Worm (Caenorhabditis elegans) whole organism, young adult: Measurements from ENCODE around the gene nlp-11.

ENCODE experiments used
- B0261.1 ChIP-seq: sonication (generic microtip); optimal IDR thresholded peaks from 2 replicates; lab custom pipeline; 2016; ENCODE audit warnings: mild to moderate bottlenecking, missing genetic modification characterization, moderate library complexity, missing compliant biosample characterization
- F22D6.2 ChIP-seq: sonication (generic microtip); optimal IDR thresholded peaks from 2 replicates; lab custom pipeline; 2016; ENCODE audit warnings: mild to moderate bottlenecking, missing genetic modification characterization, missing compliant biosample characterization
- K11D2.4 ChIP-seq: fragments of 200-800 bp; sonication (Bioruptor generic); IDR thresholded peaks from 2 replicates; pipeline ENCODE4 v1.3.6; 2022; ENCODE audit warnings: missing genetic modification reagents, missing genetic modification characterization, missing compliant biosample characterization
- Y67H2A.10 ChIP-seq: fragments of 200-800 bp; sonication (Bioruptor generic); conservative IDR thresholded peaks from 2 replicates; pipeline ENCODE4 v1.3.6; 2022; ENCODE audit warnings: missing genetic modification reagents, missing genetic modification characterization, missing compliant biosample characterization
- ama-1 ChIP-seq, 3 experiments: fragments of 150-350 bp in 1 of 3; sonication (generic microtip) in 2 of 3; optimal IDR thresholded peaks; 2 replicates each; lab custom pipeline; 2014 to 2018; ENCODE audit warnings: missing biosample characterization in 2 of 3, missing genetic modification characterization in 2 of 3, missing genetic modification reagents in 2 of 3
- bed-1 ChIP-seq: fragments of 200-800 bp; sonication (Bioruptor generic); IDR thresholded peaks from 2 replicates; pipeline ENCODE4 v1.3.6; 2022; ENCODE audit warnings: missing genetic modification reagents, missing genetic modification characterization, missing compliant biosample characterization
- ccch-3 ChIP-seq: fragments of 200-800 bp; sonication (Bioruptor generic); optimal IDR thresholded peaks from 2 replicates; lab custom pipeline; 2018; ENCODE audit warnings: mild to moderate bottlenecking, missing genetic modification characterization, missing compliant biosample characterization
- hmg-1.2 ChIP-seq: fragments of 200-800 bp; sonication (Bioruptor generic); IDR thresholded peaks from 2 replicates; pipeline ENCODE4 v1.3.6; 2022; ENCODE audit warnings: missing genetic modification reagents, missing genetic modification characterization, missing compliant biosample characterization
- lag-1 ChIP-seq: fragments of 200-800 bp; sonication (Bioruptor generic); IDR thresholded peaks from 2 replicates; pipeline ENCODE4 v1.3.6; 2022; ENCODE audit warnings: missing genetic modification reagents, missing genetic modification characterization, missing compliant biosample characterization
- let-607 ChIP-seq, 2 experiments: fragments of 200-800 bp in 1 of 2; sonication (Bioruptor generic) in 1 of 2; sonication (generic microtip) in 1 of 2; optimal IDR thresholded peaks; 2 replicates each; lab custom pipeline; 2016 to 2018; ENCODE audit warnings: mild to moderate bottlenecking in 2 of 2, missing compliant biosample characterization in 2 of 2, missing genetic modification characterization in 2 of 2, moderate library complexity in 2 of 2, missing genotype in 1 of 2
- nhr-120 ChIP-seq: fragments of 200-800 bp; sonication (Bioruptor generic); IDR thresholded peaks from 2 replicates; pipeline ENCODE4 v1.3.6; 2022; ENCODE audit warnings: missing genetic modification characterization, missing compliant biosample characterization
- rcor-1 ChIP-seq: fragments of 200-800 bp; sonication (Bioruptor generic); IDR thresholded peaks from 2 replicates; pipeline ENCODE4 v1.3.6; 2022; ENCODE audit warnings: missing genetic modification reagents, missing genetic modification characterization, missing compliant biosample characterization
- snpc-4 ChIP-seq, 5 experiments: fragments of 150-350 bp in 1 of 5; sonication (generic microtip) in 4 of 5; optimal IDR thresholded peaks; 2 replicates each; lab custom pipeline; 2014 to 2018; ENCODE audit warnings: missing genetic modification characterization in 5 of 5, missing biosample characterization in 3 of 5, antibody characterized with exemption in 2 of 5, mild to moderate bottlenecking in 2 of 5, missing compliant biosample characterization in 2 of 5, missing genotype in 2 of 5, moderate library complexity in 2 of 5, missing genetic modification reagents in 1 of 5
- tbp1 ChIP-seq: fragments of 200-800 bp; sonication (Bioruptor generic); optimal IDR thresholded peaks from 2 replicates; lab custom pipeline; 2018; ENCODE audit warnings: mild to moderate bottlenecking, missing genetic modification characterization, missing compliant biosample characterization

DNA sequence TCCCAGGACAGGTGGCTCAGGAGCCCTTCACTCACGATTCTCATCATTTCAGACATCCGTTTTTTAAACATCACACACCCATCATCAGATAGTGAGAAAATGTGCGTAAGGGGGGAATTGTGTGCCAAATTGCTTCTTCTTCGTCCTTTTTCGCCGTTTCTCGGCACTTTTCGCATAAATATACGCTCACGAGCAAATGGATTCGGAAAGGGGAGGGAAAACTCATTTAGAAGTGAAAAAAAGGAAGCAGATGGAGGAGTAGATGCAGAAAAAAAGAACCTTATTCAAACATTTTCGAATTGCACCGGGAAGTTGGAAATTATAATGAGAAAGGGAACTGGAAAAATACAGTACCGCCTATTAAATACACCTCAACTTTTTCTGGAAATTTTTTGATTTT, 9.7 kb downstream of the nlp-11 start:
- TF ChIP-seq tbp1: no peak
- no peak for TF ChIP-seq Y67H2A.10
- no peak for TF ChIP-seq hmg-1.2 (GFP tag; lab: Robert Waterston, UW)
- no peak for TF ChIP-seq snpc-4 (GFP tag; optimal IDR thresholded peaks at IDR 0.05; lab: Kevin White, UChicago)
- no peak for TF ChIP-seq snpc-4 (tag; optimal IDR thresholded peaks at IDR 0.05; lab: Kevin White, UChicago)
- no peak for TF ChIP-seq bed-1 (GFP tag; lab: Robert Waterston, UW)
- TF ChIP-seq nhr-120 (GFP tag; lab: Robert Waterston, UW): no peak
- TF ChIP-seq ama-1 (optimal IDR thresholded peaks at IDR 0.05; lab: Kevin White, UChicago): no peak
- TF ChIP-seq ama-1 (GFP tag; optimal IDR thresholded peaks at IDR 0.05; lab: Kevin White, UChicago): no peak
- no peak for TF ChIP-seq let-607 (tag; optimal IDR thresholded peaks at IDR 0.05; lab: Kevin White, UChicago)
- no peak for TF ChIP-seq K11D2.4 (GFP tag; lab: Robert Waterston, UW)
- no peak for TF ChIP-seq rcor-1 (GFP tag; lab: Robert Waterston, UW)
- no peak for TF ChIP-seq lag-1 (GFP tag; lab: Robert Waterston, UW)
- no peak for TF ChIP-seq ccch-3 (GFP tag; lab: Kevin White, UChicago)
- no peak for TF ChIP-seq B0261.1 (tag; lab: Kevin White, UChicago)
- no peak for TF ChIP-seq F22D6.2 (tag; lab: Kevin White, UChicago)
